Worm (Caenorhabditis elegans) whole organism, L4/young adult: ENCODE measurements around the gene eel-1.

ENCODE experiments used
- W03F9.2 ChIP-seq: fragments of 150-350 bp; optimal IDR thresholded peaks from 2 replicates; lab custom pipeline; 2014; ENCODE audit warnings: missing biosample characterization, missing genetic modification characterization
- dao-5 ChIP-seq: sonication (generic microtip); optimal IDR thresholded peaks from 2 replicates; lab custom pipeline; 2016; ENCODE audit warnings: missing genotype, missing genetic modification characterization, moderate library complexity, missing compliant biosample characterization
- him-1 ChIP-seq: sonication (generic microtip); optimal IDR thresholded peaks from 2 replicates; lab custom pipeline; 2016; ENCODE audit warnings: missing genotype, missing genetic modification reagents, missing genetic modification characterization, missing compliant biosample characterization

The eel-1 gene

DNA sequence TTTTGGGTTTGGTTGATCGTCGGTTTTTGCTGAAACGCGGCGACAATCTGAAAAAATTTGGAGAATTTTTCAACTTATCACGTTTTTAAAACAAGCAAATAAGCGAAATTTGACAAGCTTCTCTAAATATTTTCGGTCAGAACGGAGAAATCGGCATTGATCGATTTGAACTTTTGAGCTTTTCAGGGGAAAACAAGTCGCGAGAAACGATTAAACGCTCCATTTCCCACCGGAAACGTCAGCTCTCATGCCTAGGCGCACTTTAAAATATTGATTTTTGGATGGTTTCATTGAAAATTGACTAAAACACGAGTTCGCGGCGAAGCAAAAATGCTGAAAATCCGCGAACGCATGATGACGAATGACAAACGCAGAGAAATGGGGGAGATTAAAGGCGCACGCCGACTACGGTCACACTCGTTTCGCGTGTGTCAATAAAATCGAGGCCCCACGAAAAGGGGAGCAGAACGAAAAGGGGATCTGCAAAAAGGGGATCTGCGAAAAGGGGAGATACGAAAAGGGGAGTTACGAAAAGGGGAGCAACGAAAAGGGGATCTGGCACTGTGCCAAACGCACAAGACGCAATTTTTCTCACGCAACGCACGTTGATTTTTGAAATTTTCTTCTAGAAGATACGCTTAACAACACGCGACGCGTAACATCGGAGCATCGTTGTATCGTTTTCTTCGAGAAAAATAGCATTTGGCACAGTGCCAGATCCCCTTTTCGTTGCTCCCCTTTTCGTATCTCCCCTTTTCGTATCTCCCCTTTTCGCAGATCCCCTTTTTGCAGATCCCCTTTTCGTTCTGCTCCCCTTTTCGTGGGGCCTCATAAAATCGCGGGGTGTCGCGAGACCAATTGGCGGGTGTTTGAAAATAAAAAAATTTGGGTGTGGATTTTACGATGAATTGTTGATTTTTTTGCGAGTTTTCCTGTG, at the start of gene eel-1:
Gene eel-1, minus strand, starts transcription at position 51 of the 937 bp plus-strand sequence.
- TF ChIP-seq W03F9.2, result peak; percentile 72
- TF ChIP-seq him-1, result peak; percentile 85
- TF ChIP-seq dao-5, result peak; percentile 3

DNA sequence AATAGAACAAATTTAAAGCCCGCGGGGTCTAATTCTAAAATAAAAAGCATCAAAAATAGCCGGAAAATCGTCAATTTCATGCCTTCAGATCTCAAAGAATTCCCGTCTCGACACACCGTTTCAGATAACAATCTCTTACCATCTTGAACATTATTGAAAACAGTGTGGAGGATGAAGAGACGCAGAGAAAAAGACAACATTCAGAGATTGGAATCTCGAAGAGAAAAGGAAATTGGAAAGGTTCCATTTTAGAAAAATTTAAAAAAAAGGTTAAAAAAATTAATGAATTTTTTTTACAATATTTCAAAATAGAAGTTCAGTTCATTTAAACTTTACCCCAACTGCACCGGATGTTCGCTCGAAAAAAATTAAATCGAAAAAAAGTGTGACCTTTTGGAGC, 47.1 kb upstream of the eel-1 start:
- TF ChIP-seq him-1, result no peak
- TF ChIP-seq W03F9.2, result no peak
- no peak for TF ChIP-seq dao-5

DNA sequence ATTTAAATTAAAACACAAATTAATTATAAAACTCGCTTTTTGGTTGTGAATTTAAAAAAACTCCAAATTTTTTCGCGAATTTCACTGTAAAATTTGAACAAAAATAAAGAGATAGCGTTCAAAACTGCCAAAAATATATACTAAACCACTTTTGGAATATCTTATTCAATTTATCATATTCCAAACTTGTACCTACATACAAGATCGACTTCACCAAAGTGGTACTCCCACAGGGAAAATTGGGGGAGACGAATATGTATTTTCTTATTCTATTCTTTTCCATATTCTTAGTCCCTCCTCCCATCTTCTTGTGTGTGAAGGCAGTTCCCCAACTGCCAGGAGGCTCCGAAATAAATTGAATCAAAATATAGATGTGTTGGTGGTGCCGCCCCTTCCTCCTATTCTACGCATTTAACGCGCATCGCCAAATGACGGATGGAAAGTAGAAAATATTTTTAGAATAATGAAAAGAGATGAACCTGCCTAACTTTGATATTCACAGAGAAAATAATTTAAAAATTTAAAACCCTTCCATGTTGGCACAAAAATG, 46.2 kb upstream of the eel-1 start:
- no peak for TF ChIP-seq him-1
- no peak for TF ChIP-seq W03F9.2
- no peak for TF ChIP-seq dao-5

DNA sequence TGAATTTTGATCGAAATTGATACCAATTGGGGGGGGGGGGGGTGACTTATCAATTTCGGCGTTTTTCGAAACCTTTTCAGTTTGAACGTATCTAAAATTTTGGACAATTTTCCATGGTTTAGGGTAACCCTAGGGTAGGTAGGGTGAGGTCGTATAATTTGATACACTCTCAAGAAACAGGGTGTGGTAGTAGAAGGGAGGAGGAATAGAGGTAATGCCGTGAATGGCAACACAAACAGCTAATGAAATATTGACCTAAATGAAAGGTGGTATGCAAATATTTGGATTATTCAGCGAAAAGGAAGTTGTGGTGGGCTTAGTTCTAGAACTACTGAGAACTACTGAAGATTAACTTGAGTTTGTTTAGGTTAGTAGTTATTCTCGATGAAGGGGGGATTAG, 43.1 kb upstream of the eel-1 start:
- TF ChIP-seq W03F9.2, result no peak
- no peak for TF ChIP-seq dao-5
- no peak for TF ChIP-seq him-1

DNA sequence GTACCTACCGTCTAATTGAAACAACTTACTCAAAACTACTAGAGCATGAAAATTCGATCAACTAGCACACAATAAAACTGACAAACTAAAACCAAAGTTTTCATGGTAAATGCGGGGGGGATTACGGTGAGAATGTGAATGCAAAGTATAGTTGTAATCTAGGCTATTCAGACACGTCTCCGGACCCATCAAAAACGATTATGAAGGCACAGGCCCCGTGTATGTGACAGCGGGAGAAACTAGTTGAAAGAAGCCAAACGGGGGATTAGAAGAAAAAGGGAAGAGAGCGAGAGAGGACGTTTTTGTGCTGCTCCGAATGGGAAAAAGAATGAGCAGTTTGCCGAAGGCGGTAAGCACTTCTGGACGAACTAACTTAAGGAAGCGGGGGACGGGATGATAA, 41.2 kb upstream of the eel-1 start:
- TF ChIP-seq him-1 (no peak), W03F9.2 (no peak), dao-5 (no peak)

DNA sequence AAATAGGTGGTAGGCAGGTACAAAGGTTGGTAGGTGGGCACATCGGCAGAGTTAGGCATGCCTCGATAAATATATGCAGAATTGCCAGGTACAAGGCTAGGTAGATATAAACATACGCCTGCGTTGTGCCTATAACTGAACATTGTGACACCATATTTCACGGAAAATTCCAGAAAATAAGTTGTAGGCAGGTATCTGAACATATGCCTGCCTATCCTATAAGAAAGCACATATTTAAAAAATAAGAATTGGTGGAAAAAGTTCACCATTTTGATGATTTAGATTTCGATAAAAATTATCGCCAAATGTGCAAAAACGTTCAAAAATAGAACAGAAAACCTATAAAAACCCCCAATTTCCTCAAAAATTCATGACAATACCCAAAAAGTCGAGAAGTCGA, 39.7 kb upstream of the eel-1 start:
- TF ChIP-seq him-1 (no peak), dao-5 (no peak), W03F9.2 (no peak)

DNA sequence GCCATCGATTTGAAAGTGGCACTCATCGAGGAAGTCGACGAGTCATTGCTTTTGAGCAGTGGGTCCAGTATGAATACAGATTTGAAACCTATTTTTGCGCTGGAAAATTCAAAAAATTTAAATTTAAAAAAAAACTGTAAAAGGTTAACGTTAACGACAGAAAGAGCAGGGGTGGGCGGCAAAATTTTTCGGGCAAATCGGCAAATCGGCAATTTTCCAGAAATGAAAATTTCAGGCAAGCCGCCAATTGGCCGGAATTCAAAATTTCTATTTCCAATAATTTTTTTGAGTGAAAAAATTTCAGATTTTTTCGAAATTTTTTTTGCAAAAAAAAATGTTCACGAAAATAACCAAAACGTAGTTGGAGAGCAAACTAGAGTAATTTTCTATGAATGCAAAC, 36.9 kb upstream of the eel-1 start, which contains the start of gene Y67D8C.9:
Gene Y67D8C.9, minus strand, starts transcription at position 101 of the 400 bp plus-strand sequence.
- TF ChIP-seq W03F9.2, result no peak
- TF ChIP-seq him-1, result no peak
- no peak for TF ChIP-seq dao-5

DNA sequence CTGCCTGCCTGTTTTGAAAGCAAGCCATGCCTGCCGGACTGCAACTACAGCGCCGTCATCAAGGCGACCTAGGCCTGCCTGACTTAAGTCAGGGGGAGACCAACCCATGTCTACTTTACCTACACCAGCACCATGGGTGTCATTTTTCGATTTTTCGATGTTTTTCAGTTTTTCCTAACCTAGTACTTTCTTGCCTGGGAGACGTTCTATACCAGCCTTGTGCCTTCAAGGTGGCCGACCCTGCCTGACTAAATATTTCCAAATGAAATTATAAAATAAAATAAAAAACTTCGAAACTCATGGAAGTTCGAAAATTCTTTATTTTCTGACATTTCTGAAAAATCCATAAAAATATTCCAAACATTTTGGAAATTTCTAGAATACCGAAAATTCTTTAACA, 26.9 kb upstream of the eel-1 start:
- no peak for TF ChIP-seq dao-5
- TF ChIP-seq W03F9.2, result no peak
- no peak for TF ChIP-seq him-1

DNA sequence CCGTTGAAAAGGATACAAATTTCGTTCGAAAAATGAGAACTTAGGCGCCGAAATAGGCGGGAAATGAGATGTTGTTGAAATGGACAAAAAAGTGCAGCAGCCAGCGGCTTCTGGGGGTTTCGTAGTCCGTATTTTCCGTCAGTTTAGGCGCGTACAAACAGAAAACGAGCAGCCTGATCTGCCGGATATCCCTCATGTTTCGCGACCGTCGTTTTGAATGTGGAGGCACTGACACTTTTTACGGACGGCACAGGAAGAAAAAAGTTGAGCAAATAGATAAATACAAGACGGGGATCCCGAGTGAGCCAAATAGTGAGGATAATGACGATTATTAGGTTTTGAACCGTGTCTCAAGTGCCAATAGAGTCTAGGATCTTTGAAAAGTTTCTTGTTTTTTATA, 26.3 kb upstream of the eel-1 start, which contains the start of gene Y67D8C.22:
Gene Y67D8C.22, minus strand, starts transcription at position 101 of the 400 bp plus-strand sequence.
- TF ChIP-seq him-1 (no peak), dao-5 (no peak), W03F9.2 (no peak)

DNA sequence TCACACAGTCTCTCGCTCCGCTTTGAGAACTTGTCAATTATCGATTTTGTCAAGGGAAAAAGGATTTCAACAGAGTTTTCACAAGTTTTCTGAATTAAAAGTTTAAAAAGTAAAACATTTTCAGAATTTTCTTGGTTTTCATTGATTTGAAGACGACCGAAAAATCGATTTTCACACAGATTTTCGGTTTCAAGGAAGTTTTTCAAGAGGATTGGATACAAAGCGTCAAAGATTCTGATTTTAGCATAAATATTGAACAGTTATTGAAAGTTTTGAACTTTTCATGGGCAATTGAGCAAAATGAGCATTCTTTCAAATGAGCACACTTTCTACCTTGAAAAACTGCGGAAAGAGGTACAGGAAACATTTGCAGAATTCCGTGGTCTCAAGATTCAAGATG, 22.1 kb upstream of the eel-1 start, which contains the start of gene Y67D8C.2:
Gene Y67D8C.2, plus strand, starts transcription at position 301 of the 400 bp plus-strand sequence.
- TF ChIP-seq him-1, result no peak
- no peak for TF ChIP-seq W03F9.2
- no peak for TF ChIP-seq dao-5

DNA sequence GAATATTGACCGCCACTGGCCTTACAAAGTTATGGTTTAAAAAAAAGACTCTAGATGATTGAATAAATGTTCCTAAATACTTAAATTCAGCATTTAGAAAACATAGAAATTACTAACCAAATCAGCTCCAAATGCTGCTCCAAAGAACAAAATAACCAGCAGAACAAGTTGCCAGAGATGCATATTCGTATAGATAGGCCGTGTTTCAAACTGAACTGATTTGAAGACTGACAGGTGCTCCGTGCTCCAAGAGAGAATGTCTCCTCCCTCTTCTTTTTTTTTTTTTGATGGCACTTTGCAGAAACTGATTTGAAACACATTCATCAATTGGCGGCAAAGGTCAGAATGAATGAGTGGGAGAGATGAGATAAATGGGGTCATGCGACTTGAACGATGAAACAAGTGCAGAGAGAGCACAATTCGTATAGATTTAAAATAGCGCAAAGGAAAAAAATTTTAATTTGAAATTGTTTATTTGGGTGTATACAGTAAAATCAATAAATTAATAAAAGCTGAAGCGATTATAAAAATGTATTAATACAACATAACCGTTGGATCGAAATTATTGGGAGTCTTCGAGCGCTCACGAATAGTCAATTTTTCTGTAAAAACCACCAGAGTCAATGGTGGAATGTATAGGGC, 19.8 kb upstream of the eel-1 start, which contains the start of gene cpg-9:
Gene cpg-9, minus strand, starts transcription at position 592 of the 642 bp plus-strand sequence.
- TF ChIP-seq him-1 (no peak), dao-5 (no peak), W03F9.2 (no peak)

DNA sequence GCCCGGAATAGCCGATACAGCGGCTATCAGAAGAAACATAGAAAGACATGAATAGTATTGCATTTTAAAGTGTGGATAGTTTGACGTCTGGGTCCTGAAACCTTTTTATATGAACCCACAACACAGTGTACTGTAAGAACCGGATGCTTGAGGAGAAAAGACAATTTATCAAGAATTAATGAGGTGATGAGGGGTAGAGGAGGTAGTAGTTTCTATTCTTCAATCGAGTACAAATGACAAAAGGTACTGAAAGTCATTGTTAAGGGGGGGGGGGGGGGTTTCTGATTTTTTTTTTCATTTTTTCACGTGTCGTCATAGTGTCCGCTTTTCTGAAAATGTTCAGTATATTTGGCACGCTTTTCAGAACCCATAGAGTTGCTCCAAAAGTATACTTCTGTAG, 16.9 kb upstream of the eel-1 start, which contains the start of gene Y67D8C.7:
Gene Y67D8C.7, minus strand, starts transcription at position 101 of the 400 bp plus-strand sequence.
- TF ChIP-seq dao-5 (no peak), W03F9.2 (no peak), him-1 (no peak)

DNA sequence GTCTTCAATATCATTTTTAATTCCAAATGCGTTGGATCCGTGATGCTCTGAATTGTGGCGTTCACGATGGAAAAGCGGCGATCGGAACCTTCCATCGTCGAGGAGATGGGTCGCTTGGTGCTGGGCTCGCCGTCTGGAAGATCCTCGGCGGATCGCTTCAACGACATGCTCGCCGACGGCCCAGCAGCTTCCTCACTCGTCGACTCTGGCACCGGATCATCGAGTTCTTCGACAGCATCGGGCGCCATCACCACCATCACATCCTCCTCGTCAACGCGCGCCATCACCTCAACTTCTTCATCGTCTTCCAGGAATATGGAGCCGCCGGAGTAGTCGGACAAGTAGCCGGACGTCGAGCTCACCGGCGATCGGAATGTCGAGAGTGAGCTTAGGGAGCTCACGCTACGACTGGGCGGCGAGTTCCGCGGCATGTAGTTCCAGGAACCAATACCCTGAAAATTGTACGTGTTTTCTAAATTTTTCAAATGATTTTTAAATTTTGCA, 13.1 kb upstream of the eel-1 start, which contains the start of gene Y67D8C.6:
Gene Y67D8C.6, minus strand, starts transcription at position 454 of the 504 bp plus-strand sequence.
- TF ChIP-seq W03F9.2 (no peak), dao-5 (no peak), him-1 (no peak)

DNA sequence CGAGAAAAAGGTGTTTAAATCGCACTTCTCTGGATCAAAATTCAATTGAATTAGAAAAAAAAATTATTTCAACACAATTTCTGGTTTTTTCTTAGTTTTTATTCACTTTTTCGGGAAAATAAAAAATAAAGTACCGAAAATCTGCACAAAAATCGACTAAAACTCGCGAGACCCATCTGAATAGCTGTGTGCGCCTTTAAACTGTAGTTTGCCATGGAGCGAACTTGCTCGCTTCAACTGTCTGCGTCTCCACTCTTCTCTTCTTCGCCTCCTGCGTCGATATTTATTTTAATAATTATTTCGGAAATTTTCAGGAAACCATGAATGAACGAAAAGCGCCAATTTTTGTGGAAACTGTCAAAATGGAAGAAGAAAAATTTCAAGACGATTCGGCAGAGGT, 5.9 kb upstream of the eel-1 start:
- TF ChIP-seq him-1 (no peak), W03F9.2 (no peak), dao-5 (no peak)

DNA sequence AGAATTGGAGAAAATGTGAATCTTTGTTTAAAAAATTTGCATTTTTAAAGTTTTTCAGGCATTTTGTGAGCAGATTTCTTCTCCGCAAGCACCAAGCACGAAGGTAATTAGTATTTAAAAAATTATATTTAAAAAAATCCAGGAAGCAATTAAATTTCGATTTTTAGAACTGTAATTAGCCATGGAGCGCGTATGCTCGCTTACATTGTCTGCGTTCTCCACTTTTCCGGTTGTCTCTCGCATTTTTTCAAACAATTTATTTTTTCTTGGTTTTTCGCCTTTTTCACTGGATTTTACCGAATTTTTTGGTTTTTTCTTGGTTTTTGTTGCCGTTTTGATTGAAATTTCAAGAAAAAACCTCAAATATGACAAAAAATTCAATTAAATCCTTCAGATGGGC, 5.4 kb upstream of the eel-1 start:
- no peak for TF ChIP-seq dao-5
- TF ChIP-seq him-1, result no peak
- TF ChIP-seq W03F9.2, result no peak
